Fruit fly (Drosophila melanogaster) whole organism: ENCODE measurements around the gene vilya.

Experiments
- CG8478 ChIP-seq: fragments of >200 bp; optimal IDR thresholded peaks from 2 replicates; lab custom pipeline; 2018; ENCODE audit warnings: inconsistent platforms
- usp ChIP-seq: fragments of >200 bp; optimal IDR thresholded peaks from 2 replicates; lab custom pipeline; 2017; ENCODE audit warnings: missing biosample characterization, missing genetic modification characterization, mixed read lengths

dm6 chrX:2720122-2720521, 6.4 kb upstream of the vilya start, which contains the start of gene CG2701:
- TF ChIP-seq usp (GFP tag; lab: Kevin White, UChicago) (no peak), CG8478 (no peak)
